Worm (Caenorhabditis elegans): ENCODE measurements around the gene ifp-1.

The ifp-1 gene

ce11 chrX:9698359-9698758 lies 18.4 kb upstream of the ifp-1 start, which contains the start of gene dyf-7:
Gene dyf-7 (plus strand): TSS chrX:9698659.
- TF ChIP-seq tbx-37 (GFP tag; conservative IDR thresholded peaks at IDR 0.05) (no peak), sea-1 (GFP tag; conservative IDR thresholded peaks at IDR 0.05) (no peak), ets-7 (tag; optimal IDR thresholded peaks at IDR 0.05) (no peak), B0310.2 (tag; optimal IDR thresholded peaks at IDR 0.05) (no peak), ceh-13 (GFP tag; optimal IDR thresholded peaks at IDR 0.05) (no peak), scrt-1 (GFP tag; IDR thresholded peaks at IDR 0.05) (no peak), tbx-11 (GFP tag; IDR thresholded peaks at IDR 0.05) (no peak), hnd-1 (tag; optimal IDR thresholded peaks at IDR 0.05) (no peak), hmbx-1 (tag; optimal IDR thresholded peaks at IDR 0.05) (no peak)

DNA sequence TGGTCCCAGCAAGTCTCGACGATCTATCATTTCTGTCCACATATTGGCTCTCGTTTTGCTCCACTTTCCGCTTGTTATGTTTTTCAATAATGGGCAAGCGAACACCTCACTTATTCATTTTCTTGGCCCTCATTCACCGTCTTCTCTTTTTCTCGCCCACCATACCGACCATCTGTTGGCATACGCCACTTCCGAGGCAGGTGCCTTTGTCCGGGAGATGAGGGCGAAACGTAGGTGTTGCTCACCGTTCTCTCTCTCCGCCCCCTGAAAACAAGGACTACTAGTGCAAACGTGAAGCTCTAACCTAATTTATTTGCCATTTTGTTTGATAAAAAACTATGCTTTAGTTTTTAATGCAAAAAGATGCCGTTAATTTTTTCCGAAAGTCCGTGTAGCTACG lies 17.7 kb upstream of the ifp-1 start:
- TF ChIP-seq sea-1 (GFP tag; conservative IDR thresholded peaks at IDR 0.05) (no peak), scrt-1 (GFP tag; IDR thresholded peaks at IDR 0.05) (no peak), ceh-36 (tag; optimal IDR thresholded peaks at IDR 0.05) (no peak), flt-1 (GFP tag; IDR thresholded peaks at IDR 0.05) (no peak), aly-1 (tag; optimal IDR thresholded peaks at IDR 0.05) (no peak), hmbx-1 (tag; optimal IDR thresholded peaks at IDR 0.05) (no peak), hnd-1 (tag; optimal IDR thresholded peaks at IDR 0.05) (no peak)

DNA sequence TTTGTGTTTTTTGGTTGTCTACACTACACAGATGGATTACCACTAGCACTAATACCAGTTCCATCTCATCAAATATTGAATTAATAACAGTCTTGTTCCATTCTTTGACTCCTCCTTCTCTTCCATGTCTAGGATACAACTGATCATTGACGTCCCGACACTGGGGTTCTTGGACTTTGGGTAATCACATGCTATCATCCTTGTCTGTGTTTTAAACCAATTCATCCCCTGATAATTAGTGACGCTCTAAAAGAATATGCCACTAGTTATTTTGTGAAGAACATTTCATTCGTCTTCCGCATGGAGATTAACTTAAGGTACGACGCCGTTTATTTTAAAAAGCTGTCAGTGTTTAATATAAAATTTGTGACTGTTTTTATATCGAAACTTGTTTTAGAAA lies 10.5 kb upstream of the ifp-1 start, which contains the start of gene npr-18:
Gene npr-18, plus strand, starts transcription at position 301 of the 400 bp plus-strand sequence.
- TF ChIP-seq ceh-13 (GFP tag; optimal IDR thresholded peaks at IDR 0.05) (no peak), hmg-4 (GFP tag; optimal IDR thresholded peaks at IDR 0.05) (no peak), ceh-36 (tag; optimal IDR thresholded peaks at IDR 0.05) (no peak), ets-7 (tag; optimal IDR thresholded peaks at IDR 0.05) (no peak), aly-1 (tag; optimal IDR thresholded peaks at IDR 0.05) (no peak), ama-1 (optimal IDR thresholded peaks at IDR 0.05) (no peak), flt-1 (GFP tag; IDR thresholded peaks at IDR 0.05) (no peak), tbx-37 (GFP tag; conservative IDR thresholded peaks at IDR 0.05) (no peak), hnd-1 (tag; optimal IDR thresholded peaks at IDR 0.05) (no peak), hmbx-1 (tag; optimal IDR thresholded peaks at IDR 0.05) (no peak), sea-1 (GFP tag; conservative IDR thresholded peaks at IDR 0.05) (no peak), tbx-11 (GFP tag; IDR thresholded peaks at IDR 0.05) (no peak), B0310.2 (tag; optimal IDR thresholded peaks at IDR 0.05) (no peak)

- TF ChIP-seq ets-7 (tag; optimal IDR thresholded peaks at IDR 0.05) (no peak), sea-1 (GFP tag; conservative IDR thresholded peaks at IDR 0.05) (no peak), tra-4 (tag; optimal IDR thresholded peaks at IDR 0.05) (no peak), flt-1 (GFP tag; IDR thresholded peaks at IDR 0.05) (no peak), ceh-36 (tag; optimal IDR thresholded peaks at IDR 0.05) (no peak), ceh-13 (GFP tag; optimal IDR thresholded peaks at IDR 0.05) (no peak), aly-1 (tag; optimal IDR thresholded peaks at IDR 0.05) (no peak), B0310.2 (tag; optimal IDR thresholded peaks at IDR 0.05) (no peak), hnd-1 (tag; optimal IDR thresholded peaks at IDR 0.05) (no peak), tbx-11 (GFP tag; IDR thresholded peaks at IDR 0.05) (no peak), F13C5.2 (tag; optimal IDR thresholded peaks at IDR 0.05) (no peak)
Observed at ce11 chrX:9687264-9687663, 7.3 kb upstream of the ifp-1 start.

DNA sequence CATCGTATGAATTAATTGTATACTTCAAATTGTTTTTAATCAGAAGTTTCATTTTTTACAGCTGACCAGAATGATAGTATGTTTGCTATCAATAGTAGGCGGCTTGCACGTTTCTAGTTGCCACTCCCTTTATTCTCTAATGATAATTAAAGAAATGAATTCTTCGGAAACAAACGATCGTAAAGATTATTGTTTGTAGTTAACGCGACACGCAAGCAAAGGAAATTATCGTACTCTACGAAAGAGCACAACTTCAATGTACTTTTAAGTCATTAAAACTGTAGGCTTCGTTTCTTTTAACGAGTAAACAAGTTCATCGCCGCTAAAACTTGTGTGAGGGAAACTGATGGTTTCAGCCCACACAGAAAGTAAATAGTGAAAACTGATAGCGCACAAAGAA lies 542 bp downstream of the ifp-1 start:
- TF ChIP-seq tbx-37 (GFP tag; conservative IDR thresholded peaks at IDR 0.05) (no peak), aly-1 (tag; optimal IDR thresholded peaks at IDR 0.05) (no peak), ama-1 (optimal IDR thresholded peaks at IDR 0.05) (no peak), tbx-11 (GFP tag; IDR thresholded peaks at IDR 0.05) (no peak), B0310.2 (tag; optimal IDR thresholded peaks at IDR 0.05) (no peak), hnd-1 (tag; optimal IDR thresholded peaks at IDR 0.05) (no peak), hmbx-1 (tag; optimal IDR thresholded peaks at IDR 0.05) (no peak), flt-1 (GFP tag; IDR thresholded peaks at IDR 0.05) (no peak), F13C5.2 (tag; optimal IDR thresholded peaks at IDR 0.05) (no peak), pes-1 (GFP tag; IDR thresholded peaks at IDR 0.05) (no peak)

DNA sequence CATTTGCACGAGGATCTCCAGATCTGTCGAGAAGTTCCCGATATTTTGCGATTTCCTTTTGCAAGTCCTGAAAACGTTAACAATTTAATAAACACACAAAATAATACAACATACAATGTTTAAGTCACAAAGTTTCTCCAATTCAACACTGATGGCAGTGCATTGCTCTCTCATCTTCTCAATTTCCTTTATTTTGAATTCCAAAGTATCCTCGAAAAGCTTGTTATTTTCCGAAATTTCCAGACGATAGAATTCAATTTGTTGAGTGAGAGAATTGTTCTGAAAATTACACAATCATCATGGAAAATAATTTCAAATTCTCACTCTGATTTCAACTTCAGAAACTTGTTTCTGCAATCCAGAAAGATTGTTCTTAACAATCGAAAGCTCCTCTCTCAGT lies 2.0 kb downstream of the ifp-1 start:
- TF ChIP-seq ceh-36 (tag; optimal IDR thresholded peaks at IDR 0.05) (no peak), aly-1 (tag; optimal IDR thresholded peaks at IDR 0.05) (no peak), tra-4 (tag; optimal IDR thresholded peaks at IDR 0.05) (no peak), scrt-1 (GFP tag; IDR thresholded peaks at IDR 0.05) (no peak), hnd-1 (tag; optimal IDR thresholded peaks at IDR 0.05) (no peak), pes-1 (GFP tag; IDR thresholded peaks at IDR 0.05) (no peak), tbx-11 (GFP tag; IDR thresholded peaks at IDR 0.05) (no peak), F13C5.2 (tag; optimal IDR thresholded peaks at IDR 0.05) (no peak), B0310.2 (tag; optimal IDR thresholded peaks at IDR 0.05) (no peak), tbx-37 (GFP tag; conservative IDR thresholded peaks at IDR 0.05) (no peak)

- TF ChIP-seq hmbx-1 (tag; optimal IDR thresholded peaks at IDR 0.05) (no peak), ama-1 (optimal IDR thresholded peaks at IDR 0.05) (no peak), scrt-1 (GFP tag; IDR thresholded peaks at IDR 0.05) (no peak), B0310.2 (tag; optimal IDR thresholded peaks at IDR 0.05) (no peak), tbx-11 (GFP tag; IDR thresholded peaks at IDR 0.05) (no peak), aly-1 (tag; optimal IDR thresholded peaks at IDR 0.05) (no peak), pes-1 (GFP tag; IDR thresholded peaks at IDR 0.05) (no peak), tbx-37 (GFP tag; conservative IDR thresholded peaks at IDR 0.05) (no peak), hnd-1 (tag; optimal IDR thresholded peaks at IDR 0.05) (no peak), ceh-36 (tag; optimal IDR thresholded peaks at IDR 0.05) (no peak), ceh-13 (GFP tag; optimal IDR thresholded peaks at IDR 0.05) (no peak), tra-4 (tag; optimal IDR thresholded peaks at IDR 0.05) (no peak), sea-1 (GFP tag; conservative IDR thresholded peaks at IDR 0.05) (no peak), ets-7 (tag; optimal IDR thresholded peaks at IDR 0.05) (no peak)
Observed at ce11 chrX:9676788-9677454, 3.0 kb downstream of the ifp-1 start.

- TF ChIP-seq F13C5.2 (tag; optimal IDR thresholded peaks at IDR 0.05): no peak
- TF ChIP-seq aly-1 (tag; optimal IDR thresholded peaks at IDR 0.05): no peak
- TF ChIP-seq hmg-4 (GFP tag; optimal IDR thresholded peaks at IDR 0.05): no peak
- no peak for TF ChIP-seq ceh-36 (tag; optimal IDR thresholded peaks at IDR 0.05)
- TF ChIP-seq ceh-13 (GFP tag; optimal IDR thresholded peaks at IDR 0.05): no peak
- no peak for TF ChIP-seq hmbx-1 (tag; optimal IDR thresholded peaks at IDR 0.05)
- no peak for TF ChIP-seq scrt-1 (GFP tag; IDR thresholded peaks at IDR 0.05)
- no peak for TF ChIP-seq ets-7 (tag; optimal IDR thresholded peaks at IDR 0.05)
- no peak for TF ChIP-seq pes-1 (GFP tag; IDR thresholded peaks at IDR 0.05)
- TF ChIP-seq hnd-1 (tag; optimal IDR thresholded peaks at IDR 0.05): no peak
- TF ChIP-seq tbx-37 (GFP tag; conservative IDR thresholded peaks at IDR 0.05): no peak
- no peak for TF ChIP-seq ama-1 (optimal IDR thresholded peaks at IDR 0.05)
- TF ChIP-seq tra-4 (tag; optimal IDR thresholded peaks at IDR 0.05): no peak
- TF ChIP-seq flt-1 (GFP tag; IDR thresholded peaks at IDR 0.05): no peak
- TF ChIP-seq B0310.2 (tag; optimal IDR thresholded peaks at IDR 0.05): no peak
- TF ChIP-seq sea-1 (GFP tag; conservative IDR thresholded peaks at IDR 0.05): no peak
- no peak for TF ChIP-seq tbx-11 (GFP tag; IDR thresholded peaks at IDR 0.05)
Observed at ce11 chrX:9676009-9676408, 4.0 kb downstream of the ifp-1 start.
